Fruit fly (Drosophila melanogaster): ENCODE measurements around the gene wnd.

Gene wnd

DNA sequence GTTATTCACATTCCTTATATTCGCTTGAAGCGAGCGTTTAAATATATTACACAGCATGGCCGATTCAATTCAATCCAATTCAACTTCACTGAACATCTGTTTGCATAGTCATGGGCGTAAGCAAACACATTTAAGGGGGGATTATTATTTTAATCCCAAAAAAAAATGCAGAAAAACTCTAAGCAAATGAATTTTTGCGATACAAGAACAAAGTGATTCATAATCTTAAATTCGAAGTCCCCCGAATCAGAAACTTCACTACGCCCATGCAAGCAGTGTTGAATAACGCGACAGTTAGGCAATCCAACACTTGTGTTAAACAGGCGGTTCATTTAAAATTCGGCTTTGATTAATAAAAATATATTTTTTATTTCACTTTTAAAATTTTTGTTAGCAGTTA, 45.2 kb downstream of the wnd start, which contains the start of gene CG14100:
Gene CG14100 (minus strand): TSS at position 103 of the 400 bp plus-strand sequence.
- peak; percentile 100 for TF ChIP-seq CG32121 (GFP tag; IDR thresholded peaks at IDR 0.05)
- peak; percentile 100 for TF ChIP-seq Pif1A (GFP tag; optimal IDR thresholded peaks at IDR 0.05)
- TF ChIP-seq fd96Ca (GFP tag; IDR thresholded peaks at IDR 0.05): peak; percentile 100
- peak; percentile 100 for TF ChIP-seq CG12605 (GFP tag; IDR thresholded peaks at IDR 0.05)
- TF ChIP-seq EcR (GFP tag; optimal IDR thresholded peaks at IDR 0.05): no peak
- peak; percentile 100 for TF ChIP-seq Snoo (tag; optimal IDR thresholded peaks at IDR 0.05)
- TF ChIP-seq CG15710 (tag; optimal IDR thresholded peaks at IDR 0.05): peak; percentile 100
- TF ChIP-seq D1 (tag; optimal IDR thresholded peaks at IDR 0.05): peak; percentile 100
- peak; percentile 100 for TF ChIP-seq CG8301 (tag; optimal IDR thresholded peaks at IDR 0.05)
- TF ChIP-seq CG8159 (tag; optimal IDR thresholded peaks at IDR 0.05): peak; percentile 100
- TF ChIP-seq CG34367 (tag; optimal IDR thresholded peaks at IDR 0.05): peak; percentile 100
- TF ChIP-seq CG4496 (GFP tag; IDR thresholded peaks at IDR 0.05): peak; percentile 100
- TF ChIP-seq CG14655 (GFP tag; optimal IDR thresholded peaks at IDR 0.05): peak; percentile 100
- TF ChIP-seq rn (GFP tag; IDR thresholded peaks at IDR 0.05): peak; percentile 100
- peak; percentile 100 for TF ChIP-seq CG17806 (tag; optimal IDR thresholded peaks at IDR 0.05)
- peak; percentile 100 for TF ChIP-seq Pif1B (GFP tag; optimal IDR thresholded peaks at IDR 0.05)
- peak; percentile 100 for TF ChIP-seq CG9948 (tag; optimal IDR thresholded peaks at IDR 0.05)
- peak; percentile 100 for TF ChIP-seq CG13204 (GFP tag; optimal IDR thresholded peaks at IDR 0.05)
- peak; percentile 100 for TF ChIP-seq CG10348 (GFP tag; IDR thresholded peaks at IDR 0.05)
- TF ChIP-seq Ets98B (GFP tag; IDR thresholded peaks at IDR 0.05): peak; percentile 100
- peak; percentile 100 for TF ChIP-seq gl (tag; optimal IDR thresholded peaks at IDR 0.05)

DNA sequence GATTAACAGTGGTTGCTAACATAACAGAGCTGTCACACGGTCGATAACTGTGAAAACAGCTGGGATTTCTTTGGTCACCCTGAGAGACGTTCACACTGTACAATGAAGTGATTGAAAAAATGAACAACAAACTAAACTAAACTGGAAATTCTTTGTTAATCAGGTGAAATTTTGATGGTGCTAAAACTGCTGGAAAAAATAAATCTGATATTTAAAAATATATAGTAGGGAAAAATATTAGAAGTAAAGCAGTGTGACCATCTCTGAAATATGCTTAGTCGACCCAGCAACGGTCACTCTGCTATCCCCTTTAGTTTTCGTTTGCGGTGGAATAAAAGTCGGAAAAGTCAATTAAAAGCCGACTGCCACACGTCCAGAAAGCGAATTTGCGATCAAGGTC, 49.6 kb downstream of the wnd start, which contains the start of the genes CG9231 and CG9330:
Gene CG9231 (minus strand): TSS at position 25 of the 400 bp plus-strand sequence.
Gene CG9330 (plus strand): TSS at position 275 of the 400 bp plus-strand sequence.
- TF ChIP-seq CG17806 (tag; optimal IDR thresholded peaks at IDR 0.05): no peak
- TF ChIP-seq EcR (GFP tag; optimal IDR thresholded peaks at IDR 0.05): peak; percentile 14
- no peak for TF ChIP-seq CG9948 (tag; optimal IDR thresholded peaks at IDR 0.05)
- no peak for TF ChIP-seq rn (GFP tag; IDR thresholded peaks at IDR 0.05)
- no peak for TF ChIP-seq fd96Ca (GFP tag; IDR thresholded peaks at IDR 0.05)
- TF ChIP-seq CG4496 (GFP tag; IDR thresholded peaks at IDR 0.05): no peak
- peak; percentile 1 for TF ChIP-seq CG8159 (tag; optimal IDR thresholded peaks at IDR 0.05)
- TF ChIP-seq Pif1A (GFP tag; optimal IDR thresholded peaks at IDR 0.05): peak; percentile 31
- TF ChIP-seq CG8301 (tag; optimal IDR thresholded peaks at IDR 0.05): no peak

dm6 chr3L:19584369-19584915, 51.1 kb downstream of the wnd start, which contains the start of gene Shal:
Gene Shal, minus strand, starts transcription at chr3L:19584568.
- TF ChIP-seq CG10348 (GFP tag; IDR thresholded peaks at IDR 0.05): no peak
- no peak for TF ChIP-seq D1 (tag; optimal IDR thresholded peaks at IDR 0.05)
- TF ChIP-seq Pif1B (GFP tag; optimal IDR thresholded peaks at IDR 0.05): no peak

- TF ChIP-seq EcR (GFP tag; optimal IDR thresholded peaks at IDR 0.05) (no peak), CG34367 (tag; optimal IDR thresholded peaks at IDR 0.05) (no peak), CG8301 (tag; optimal IDR thresholded peaks at IDR 0.05) (no peak), CG10348 (GFP tag; IDR thresholded peaks at IDR 0.05) (no peak), gl (tag; optimal IDR thresholded peaks at IDR 0.05) (no peak), Pif1A (GFP tag; optimal IDR thresholded peaks at IDR 0.05) (no peak), Snoo (tag; optimal IDR thresholded peaks at IDR 0.05) (no peak), CG14655 (GFP tag; optimal IDR thresholded peaks at IDR 0.05) (no peak), CG12605 (GFP tag; IDR thresholded peaks at IDR 0.05) (no peak), D1 (tag; optimal IDR thresholded peaks at IDR 0.05) (no peak), Ets98B (GFP tag; IDR thresholded peaks at IDR 0.05) (no peak), Pif1B (GFP tag; optimal IDR thresholded peaks at IDR 0.05) (no peak), CG4496 (GFP tag; IDR thresholded peaks at IDR 0.05) (no peak), CG32121 (GFP tag; IDR thresholded peaks at IDR 0.05) (no peak)
Observed at dm6 chr3L:19580709-19581227, 54.8 kb downstream of the wnd start.

- TF ChIP-seq Snoo (tag; optimal IDR thresholded peaks at IDR 0.05) (no peak), CG17806 (tag; optimal IDR thresholded peaks at IDR 0.05) (no peak), CG9948 (tag; optimal IDR thresholded peaks at IDR 0.05) (no peak), rn (GFP tag; IDR thresholded peaks at IDR 0.05) (no peak), Pif1B (GFP tag; optimal IDR thresholded peaks at IDR 0.05) (no peak), CG10348 (GFP tag; IDR thresholded peaks at IDR 0.05) (no peak), CG15710 (tag; optimal IDR thresholded peaks at IDR 0.05) (no peak), CG8301 (tag; optimal IDR thresholded peaks at IDR 0.05) (no peak), CG14655 (GFP tag; optimal IDR thresholded peaks at IDR 0.05) (no peak), Ets98B (GFP tag; IDR thresholded peaks at IDR 0.05) (no peak), CG32121 (GFP tag; IDR thresholded peaks at IDR 0.05) (no peak), fd96Ca (GFP tag; IDR thresholded peaks at IDR 0.05) (no peak), Pif1A (GFP tag; optimal IDR thresholded peaks at IDR 0.05) (no peak), gl (tag; optimal IDR thresholded peaks at IDR 0.05) (no peak), CG4496 (GFP tag; IDR thresholded peaks at IDR 0.05) (no peak), D1 (tag; optimal IDR thresholded peaks at IDR 0.05) (no peak), CG34367 (tag; optimal IDR thresholded peaks at IDR 0.05) (no peak), EcR (GFP tag; optimal IDR thresholded peaks at IDR 0.05) (no peak), CG8159 (tag; optimal IDR thresholded peaks at IDR 0.05) (no peak)
Observed at dm6 chr3L:19579346-19579745, 56.2 kb downstream of the wnd start.

- TF ChIP-seq EcR (GFP tag; optimal IDR thresholded peaks at IDR 0.05): peak; percentile 20
- no peak for TF ChIP-seq CG14655 (GFP tag; optimal IDR thresholded peaks at IDR 0.05)
- no peak for TF ChIP-seq CG32121 (GFP tag; IDR thresholded peaks at IDR 0.05)
- no peak for TF ChIP-seq Ets98B (GFP tag; IDR thresholded peaks at IDR 0.05)
Observed at dm6 chr3L:19575650-19576049, 59.9 kb downstream of the wnd start.
